Worm (Caenorhabditis elegans): ENCODE results near the gene fubl-3.

Gene fubl-3

ce11 chrX:17420585-17421459 lies 13.4 kb upstream of the fubl-3 start:
- TF ChIP-seq tbp1 (GFP tag; optimal IDR thresholded peaks at IDR 0.05) (no peak), aptf-3 (GFP tag; IDR thresholded peaks at IDR 0.05) (no peak), ztf-22 (GFP tag; optimal IDR thresholded peaks at IDR 0.05) (no peak), lin-40 (tag; optimal IDR thresholded peaks at IDR 0.05) (no peak), dox-1 (GFP tag; IDR thresholded peaks at IDR 0.05) (no peak), ztf-26 (tag; optimal IDR thresholded peaks at IDR 0.05) (peak; percentile 78), nhr-27 (tag; optimal IDR thresholded peaks at IDR 0.05) (peak; percentile 36), bed-2 (GFP tag; IDR thresholded peaks at IDR 0.05) (no peak), egrh-3 (GFP tag; IDR thresholded peaks at IDR 0.05) (peak; percentile 74; the same call in 1 of the 2 replicates), ceh-79 (tag; optimal IDR thresholded peaks at IDR 0.05) (peak; percentile 59), B0019.2 (GFP tag; conservative IDR thresholded peaks at IDR 0.05) (no peak), attf-5 (GFP tag; optimal IDR thresholded peaks at IDR 0.05) (no peak), unc-62 (GFP tag; optimal IDR thresholded peaks at IDR 0.05) (no peak), Y67H2A.10 (GFP tag; conservative IDR thresholded peaks at IDR 0.05) (no peak), atf-7 (tag; optimal IDR thresholded peaks at IDR 0.05) (no peak), let-607 (tag; optimal IDR thresholded peaks at IDR 0.05) (no peak), ZK185.1 (tag; optimal IDR thresholded peaks at IDR 0.05; ENCODE audit: poor library complexity, severe bottlenecking) (no peak), nfya-1 (tag; optimal IDR thresholded peaks at IDR 0.05; ENCODE audit: borderline replicate concordance, insufficient read depth) (no peak), aptf-2 (GFP tag; conservative IDR thresholded peaks at IDR 0.05) (0 out of 2 replicates have a peak, but pooled peaks have one; percentile 12), F37B4.10 (GFP tag; IDR thresholded peaks at IDR 0.05) (no peak), nhr-90 (tag; optimal IDR thresholded peaks at IDR 0.05) (no peak), hmg-20 (GFP tag; IDR thresholded peaks at IDR 0.05) (no peak), ama-1 (optimal IDR thresholded peaks at IDR 0.05) (peak; percentile 96), ama-1 (GFP tag; optimal IDR thresholded peaks at IDR 0.05) (no peak), repo-1 (tag; optimal IDR thresholded peaks at IDR 0.05) (peak; percentile 41), B0336.3 (GFP tag; IDR thresholded peaks at IDR 0.05) (0 out of 2 replicates have a peak, but pooled peaks have one; percentile 13), zfh-2 (GFP tag; conservative IDR thresholded peaks at IDR 0.05) (peak; percentile 86), efl-1 (GFP tag; optimal IDR thresholded peaks at IDR 0.05) (no peak), ceh-27 (GFP tag; optimal IDR thresholded peaks at IDR 0.05) (peak; percentile 2), athp-1 (tag; optimal IDR thresholded peaks at IDR 0.05) (no peak), T26A5.8 (tag; optimal IDR thresholded peaks at IDR 0.05) (no peak)

- TF ChIP-seq bed-2 (GFP tag; IDR thresholded peaks at IDR 0.05) = no peak
Observed at ce11 chrX:17421532-17422078, 12.6 kb upstream of the fubl-3 start, which contains the start of gene osm-11. osm-11 (minus strand) TSS chrX:17421582.

ce11 chrX:17422593-17422992 lies 11.7 kb upstream of the fubl-3 start:
- TF ChIP-seq aptf-3 (GFP tag; IDR thresholded peaks at IDR 0.05) (no peak), ztf-25 (GFP tag; IDR thresholded peaks at IDR 0.05) (no peak), hlh-26 (GFP tag; conservative IDR thresholded peaks at IDR 0.05) (no peak), nhr-179 (tag; optimal IDR thresholded peaks at IDR 0.05) (no peak), lin-40 (tag; optimal IDR thresholded peaks at IDR 0.05) (no peak), madf-10 (tag; optimal IDR thresholded peaks at IDR 0.05) (no peak), hsf-1 (GFP tag; IDR thresholded peaks at IDR 0.05) (no peak), snpc-4 (GFP tag; optimal IDR thresholded peaks at IDR 0.05) (no peak), snpc-4 (tag; optimal IDR thresholded peaks at IDR 0.05) (no peak), ceh-40 (GFP tag; IDR thresholded peaks at IDR 0.05) (no peak), B0035.1 (tag; optimal IDR thresholded peaks at IDR 0.05) (no peak), madf-8 (GFP tag; conservative IDR thresholded peaks at IDR 0.05) (no peak)

All from whole organism, young adult.